Fruit fly (Drosophila melanogaster) whole organism, pupa: ENCODE data around the gene Qsox4.

ENCODE experiments used
- CG10348 ChIP-seq: fragments of 200-800 bp; sonication (Bioruptor generic); IDR thresholded peaks from 2 replicates; pipeline ENCODE4 v1.3.6; 2022; ENCODE audit warnings: missing biosample characterization, missing genetic modification characterization
- CG12605 ChIP-seq: fragments of 200-800 bp; sonication (Bioruptor generic); IDR thresholded peaks from 2 replicates; pipeline ENCODE4 v1.3.6; 2022; ENCODE audit warnings: missing biosample characterization, missing genetic modification characterization
- CG13204 ChIP-seq: fragments of 200-800 bp; sonication (Bioruptor generic); optimal IDR thresholded peaks from 2 replicates; lab custom pipeline; 2018; ENCODE audit warnings: missing biosample characterization, mild to moderate bottlenecking, missing genetic modification characterization, moderate library complexity
- CG14655 ChIP-seq: fragments of 200-800 bp; sonication (Bioruptor generic); optimal IDR thresholded peaks from 3 replicates; lab custom pipeline; 2017; ENCODE audit warnings: mild to moderate bottlenecking, missing biosample characterization, missing genetic modification reagents, missing genetic modification characterization
- CG15710 ChIP-seq: fragments of 200-800 bp; sonication (Bioruptor generic); optimal IDR thresholded peaks from 2 replicates; lab custom pipeline; 2018; ENCODE audit warnings: missing biosample characterization, mild to moderate bottlenecking, missing genetic modification characterization, moderate library complexity
- CG17806 ChIP-seq: fragments of 200-800 bp; sonication (Bioruptor generic); optimal IDR thresholded peaks from 2 replicates; lab custom pipeline; 2018; ENCODE audit warnings: missing biosample characterization, mild to moderate bottlenecking, missing genetic modification characterization, moderate library complexity
- CG32121 ChIP-seq: fragments of 200-800 bp; sonication (Bioruptor generic); IDR thresholded peaks from 2 replicates; pipeline ENCODE4 v1.3.6; 2022; ENCODE audit warnings: missing biosample characterization, missing genetic modification characterization
- CG34367 ChIP-seq: fragments of 200-800 bp; sonication (Bioruptor generic); optimal IDR thresholded peaks from 2 replicates; lab custom pipeline; 2018; ENCODE audit warnings: missing biosample characterization, mild to moderate bottlenecking, missing genetic modification characterization
- CG4496 ChIP-seq: fragments of 200-800 bp; sonication (Bioruptor generic); IDR thresholded peaks from 3 replicates; pipeline ENCODE4 v1.3.6; 2022; ENCODE audit warnings: missing biosample characterization, missing genetic modification characterization
- CG8159 ChIP-seq: fragments of 200-800 bp; sonication (Bioruptor generic); optimal IDR thresholded peaks from 3 replicates; lab custom pipeline; 2018; ENCODE audit warnings: missing biosample characterization, mild to moderate bottlenecking, missing genetic modification characterization, moderate library complexity
- CG8301 ChIP-seq: fragments of 200-800 bp; sonication (Bioruptor generic); optimal IDR thresholded peaks from 2 replicates; lab custom pipeline; 2018; ENCODE audit warnings: missing biosample characterization, mild to moderate bottlenecking, missing genetic modification characterization
- CG9948 ChIP-seq: fragments of 200-800 bp; sonication (Bioruptor generic); optimal IDR thresholded peaks from 2 replicates; lab custom pipeline; 2018; ENCODE audit warnings: missing biosample characterization, mild to moderate bottlenecking, missing genetic modification characterization, moderate library complexity
- D1 ChIP-seq: fragments of 200-800 bp; sonication (Bioruptor generic); optimal IDR thresholded peaks from 2 replicates; lab custom pipeline; 2018; ENCODE audit warnings: missing biosample characterization, mild to moderate bottlenecking, missing genetic modification characterization, moderate library complexity
- EcR ChIP-seq: fragments of 200-800 bp; sonication (Bioruptor generic); optimal IDR thresholded peaks from 3 replicates; lab custom pipeline; 2019; ENCODE audit warnings: missing biosample characterization, missing genetic modification characterization, mild to moderate bottlenecking, moderate library complexity, missing genetic modification reagents
- Ets98B ChIP-seq: fragments of 200-800 bp; sonication (Bioruptor generic); IDR thresholded peaks from 2 replicates; pipeline ENCODE4 v1.3.6; 2022; ENCODE audit warnings: missing biosample characterization, missing genetic modification characterization
- Pif1A ChIP-seq: fragments of 200-800 bp; sonication (Bioruptor generic); optimal IDR thresholded peaks from 3 replicates; lab custom pipeline; 2016; ENCODE audit warnings: missing biosample characterization, missing genetic modification characterization
- Pif1B ChIP-seq: fragments of 200-800 bp; sonication (Bioruptor generic); optimal IDR thresholded peaks from 3 replicates; lab custom pipeline; 2016; ENCODE audit warnings: missing biosample characterization, missing genetic modification characterization
- Snoo ChIP-seq: fragments of 200-800 bp; sonication (Bioruptor generic); optimal IDR thresholded peaks from 3 replicates; lab custom pipeline; 2017; ENCODE audit warnings: missing biosample characterization, mild to moderate bottlenecking, missing genetic modification characterization, inconsistent platforms
- fd96Ca ChIP-seq: fragments of 200-800 bp; sonication (Bioruptor generic); IDR thresholded peaks from 3 replicates; pipeline ENCODE4 v1.3.6; 2022; ENCODE audit warnings: missing biosample characterization, missing genetic modification characterization
- gl ChIP-seq: fragments of 200-800 bp; sonication (Bioruptor generic); optimal IDR thresholded peaks from 2 replicates; lab custom pipeline; 2018; ENCODE audit warnings: missing biosample characterization, mild to moderate bottlenecking, missing genetic modification characterization
- rn ChIP-seq: fragments of 200-800 bp; sonication (Bioruptor generic); IDR thresholded peaks from 2 replicates; pipeline ENCODE4 v1.3.6; 2022; ENCODE audit warnings: missing biosample characterization, missing genetic modification characterization

Gene Qsox4

DNA sequence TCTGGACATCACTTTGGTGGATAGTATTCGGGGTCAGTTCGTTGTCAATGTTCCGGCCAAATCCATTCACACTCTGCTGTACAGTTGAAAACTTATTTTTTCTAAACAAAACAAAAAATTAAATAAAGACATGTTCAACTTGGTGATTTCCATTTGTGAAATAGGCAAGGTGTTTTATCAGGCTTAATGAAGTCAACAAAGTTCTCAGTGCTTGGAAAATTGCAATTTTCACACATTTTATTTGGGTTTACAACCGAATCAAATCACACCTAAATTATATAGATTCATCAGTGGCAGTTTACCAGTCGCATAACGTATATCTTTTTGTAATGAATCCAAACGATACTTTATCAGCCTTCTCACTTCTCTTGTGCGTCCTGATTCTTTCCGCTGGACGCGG is at the start of gene Qsox4:
Qsox4 (plus strand) TSS at position 301 of the 400 bp plus-strand sequence.
- TF ChIP-seq CG8159 (tag; lab: Kevin White, UChicago) (no peak), CG12605 (GFP tag; lab: Robert Waterston, UW) (no peak), CG9948 (tag; lab: Kevin White, UChicago) (no peak), fd96Ca (GFP tag; lab: Robert Waterston, UW) (no peak), rn (GFP tag; lab: Robert Waterston, UW) (no peak), CG8301 (no peak), CG32121 (GFP tag; lab: Robert Waterston, UW) (no peak), CG14655 (GFP tag; lab: Kevin White, UChicago) (no peak), Pif1B (GFP tag; lab: Kevin White, UChicago) (no peak), Pif1A (GFP tag; lab: Kevin White, UChicago) (no peak), CG15710 (tag; lab: Kevin White, UChicago) (no peak), CG10348 (GFP tag; lab: Robert Waterston, UW) (no peak), Snoo (tag; lab: Kevin White, UChicago) (no peak), EcR (GFP tag; lab: Kevin White, UChicago) (no peak), CG13204 (GFP tag; lab: Kevin White, UChicago) (no peak)

DNA sequence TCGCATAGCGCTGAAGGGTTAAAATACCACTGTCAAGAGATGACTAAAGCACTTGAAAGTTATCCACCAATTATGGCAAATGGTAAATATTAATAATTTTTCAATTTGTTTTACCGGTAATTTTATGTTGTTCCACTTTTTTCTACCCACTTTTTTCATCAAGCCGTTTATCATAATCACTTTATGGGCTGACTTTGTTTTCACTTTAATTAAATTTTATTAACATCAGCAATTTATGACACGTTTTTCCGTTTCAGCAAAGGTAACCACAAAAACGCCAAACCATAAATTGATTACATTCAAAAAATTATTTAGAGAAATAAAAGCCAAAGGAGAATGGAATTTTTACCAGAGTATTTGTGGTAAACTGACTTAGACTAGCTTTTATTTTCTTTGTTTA is 47.1 kb upstream of the Qsox4 start:
- TF ChIP-seq fd96Ca (GFP tag; lab: Robert Waterston, UW) (no peak), gl (tag; lab: Kevin White, UChicago) (no peak), Ets98B (GFP tag; lab: Robert Waterston, UW) (no peak), CG13204 (GFP tag; lab: Kevin White, UChicago) (no peak), CG8159 (tag; lab: Kevin White, UChicago) (no peak), CG4496 (GFP tag; lab: Robert Waterston, UW) (no peak), CG10348 (GFP tag; lab: Robert Waterston, UW) (no peak), rn (GFP tag; lab: Robert Waterston, UW) (no peak), CG17806 (tag; lab: Kevin White, UChicago) (no peak), Pif1B (GFP tag; lab: Kevin White, UChicago) (no peak), CG32121 (GFP tag; lab: Robert Waterston, UW) (no peak), CG14655 (GFP tag; lab: Kevin White, UChicago) (no peak), Snoo (tag; lab: Kevin White, UChicago) (no peak), CG34367 (tag; lab: Kevin White, UChicago) (no peak), CG8301 (no peak)
- TF ChIP-seq, all 21 proteins: peak for 0

dm6 chr3R:23657357-23658318 is 44.9 kb upstream of the Qsox4 start:
- TF ChIP-seq rn (GFP tag; lab: Robert Waterston, UW) (no peak), D1 (tag; lab: Kevin White, UChicago) (no peak), Pif1A (GFP tag; lab: Kevin White, UChicago) (peak; percentile 36), CG10348 (GFP tag; lab: Robert Waterston, UW) (no peak), CG34367 (tag; lab: Kevin White, UChicago) (peak; percentile 7), Pif1B (GFP tag; lab: Kevin White, UChicago) (peak; percentile 52), gl (tag; lab: Kevin White, UChicago) (no peak), fd96Ca (GFP tag; lab: Robert Waterston, UW) (no peak), CG4496 (GFP tag; lab: Robert Waterston, UW) (no peak; the same call in 2 of the 3 replicates), CG9948 (tag; lab: Kevin White, UChicago) (no peak), CG14655 (GFP tag; lab: Kevin White, UChicago) (no peak), CG13204 (GFP tag; lab: Kevin White, UChicago) (no peak), CG8301 (no peak), Ets98B (GFP tag; lab: Robert Waterston, UW) (no peak), EcR (GFP tag; lab: Kevin White, UChicago) (peak; percentile 6), CG12605 (GFP tag; lab: Robert Waterston, UW) (peak; percentile 49; the same call in 1 of the 2 replicates), CG17806 (tag; lab: Kevin White, UChicago) (no peak), CG32121 (GFP tag; lab: Robert Waterston, UW) (peak; percentile 59), Snoo (tag; lab: Kevin White, UChicago) (peak; percentile 9), CG8159 (tag; lab: Kevin White, UChicago) (peak; percentile 9), CG15710 (tag; lab: Kevin White, UChicago) (peak; percentile 25)

DNA sequence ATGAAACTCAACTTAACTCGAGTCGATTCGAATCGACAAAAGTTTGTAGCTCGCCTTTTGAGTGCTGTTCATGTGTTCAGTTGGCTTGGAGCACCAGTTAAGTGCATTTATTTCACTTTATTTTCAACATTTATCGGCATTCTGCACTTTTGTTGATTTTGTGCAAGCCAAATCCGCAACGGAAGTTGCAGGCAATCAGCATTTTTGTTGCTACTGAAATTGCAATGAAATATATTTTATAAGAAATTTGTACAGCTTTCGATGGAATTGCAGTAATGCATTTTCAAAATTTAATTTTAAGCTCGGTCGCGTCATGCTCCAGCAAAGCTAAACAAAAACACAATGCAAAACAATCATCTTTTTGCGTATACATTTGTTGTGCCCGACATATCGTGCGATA is 43.6 kb upstream of the Qsox4 start:
- TF ChIP-seq EcR (GFP tag; lab: Kevin White, UChicago) (no peak), CG12605 (GFP tag; lab: Robert Waterston, UW) (no peak), fd96Ca (GFP tag; lab: Robert Waterston, UW) (no peak), gl (tag; lab: Kevin White, UChicago) (no peak), CG14655 (GFP tag; lab: Kevin White, UChicago) (no peak), Snoo (tag; lab: Kevin White, UChicago) (no peak), Pif1A (GFP tag; lab: Kevin White, UChicago) (no peak), CG4496 (GFP tag; lab: Robert Waterston, UW) (no peak), CG17806 (tag; lab: Kevin White, UChicago) (no peak), CG13204 (GFP tag; lab: Kevin White, UChicago) (no peak)

DNA sequence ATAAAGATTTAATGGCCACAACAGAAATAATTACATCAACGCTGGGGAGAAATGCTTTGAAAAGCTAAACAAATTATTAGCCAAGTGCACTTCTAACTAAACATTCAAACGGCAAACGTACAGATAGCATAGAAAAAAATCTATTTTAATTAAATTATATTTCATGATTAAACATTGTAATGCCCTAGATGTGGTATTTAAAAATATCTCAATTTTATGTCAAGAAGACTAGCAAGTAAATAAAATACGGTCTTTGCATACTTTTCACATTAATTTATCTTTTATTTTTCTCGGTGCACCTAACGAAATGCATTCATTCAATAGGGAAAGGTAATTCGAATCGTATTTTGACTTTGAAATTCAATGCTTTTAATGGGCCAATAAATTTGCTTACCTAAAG is 43.0 kb upstream of the Qsox4 start:
- TF ChIP-seq D1 (tag; lab: Kevin White, UChicago) (no peak), gl (tag; lab: Kevin White, UChicago) (no peak), Pif1A (GFP tag; lab: Kevin White, UChicago) (no peak), CG32121 (GFP tag; lab: Robert Waterston, UW) (no peak), CG10348 (GFP tag; lab: Robert Waterston, UW) (no peak), CG13204 (GFP tag; lab: Kevin White, UChicago) (no peak), EcR (GFP tag; lab: Kevin White, UChicago) (no peak), fd96Ca (GFP tag; lab: Robert Waterston, UW) (no peak), CG9948 (tag; lab: Kevin White, UChicago) (no peak), Snoo (tag; lab: Kevin White, UChicago) (no peak), CG34367 (tag; lab: Kevin White, UChicago) (no peak), CG15710 (tag; lab: Kevin White, UChicago) (no peak), CG12605 (GFP tag; lab: Robert Waterston, UW) (no peak), CG4496 (GFP tag; lab: Robert Waterston, UW) (no peak), Ets98B (GFP tag; lab: Robert Waterston, UW) (no peak), CG8159 (tag; lab: Kevin White, UChicago) (no peak), rn (GFP tag; lab: Robert Waterston, UW) (no peak), CG17806 (tag; lab: Kevin White, UChicago) (no peak), CG8301 (no peak)
- TF ChIP-seq, all 21 proteins: peak for 0
